Worm (Caenorhabditis elegans) whole organism, L3 larva: ENCODE results near the gene srh-18.

ENCODE experiments used
- R02D3.7 ChIP-seq: fragments of 150-350 bp; optimal IDR thresholded peaks from 2 replicates; lab custom pipeline; 2014; ENCODE audit warnings: missing biosample characterization, missing genetic modification characterization
- ama-1 ChIP-seq: fragments of 150-350 bp; optimal IDR thresholded peaks from 2 replicates; lab custom pipeline; 2018
- daf-12 ChIP-seq: fragments of 150-350 bp; optimal IDR thresholded peaks from 2 replicates; lab custom pipeline; 2014; ENCODE audit warnings: missing biosample characterization, missing genetic modification reagents, missing genetic modification characterization
- egl-27 ChIP-seq: sonication (generic microtip); optimal IDR thresholded peaks from 4 replicates; lab custom pipeline; 2017; ENCODE audit warnings: missing biosample characterization, missing genetic modification reagents, missing genetic modification characterization
- elt-3 ChIP-seq, 3 experiments: fragments of 150-350 bp in 1 of 3; sonication (generic microtip) in 2 of 3; optimal IDR thresholded peaks; 2 replicates in 2 of 3; 4 replicates in 1 of 3; lab custom pipeline; 2014 to 2017; ENCODE audit warnings: missing biosample characterization in 3 of 3, missing genetic modification characterization in 3 of 3
- nhr-11 ChIP-seq: fragments of 150-350 bp; optimal IDR thresholded peaks from 2 replicates; lab custom pipeline; 2014; ENCODE audit warnings: missing biosample characterization, missing genetic modification characterization
- nhr-77 ChIP-seq: fragments of 150-350 bp; optimal IDR thresholded peaks from 2 replicates; lab custom pipeline; 2014; ENCODE audit warnings: missing biosample characterization, missing genetic modification characterization
- ztf-4 ChIP-seq: fragments of 150-350 bp; optimal IDR thresholded peaks from 2 replicates; lab custom pipeline; 2014; ENCODE audit warnings: missing biosample characterization, missing genetic modification characterization

ce11 chrV:13313045-13313623 lies 5.1 kb upstream of the srh-18 start, which contains the start of gene C50B6.3:
- TF ChIP-seq R02D3.7 (tag; lab: Kevin White, UChicago) = peak; percentile 35
- TF ChIP-seq ztf-4 (tag; lab: Kevin White, UChicago) = no peak
- TF ChIP-seq ama-1 (lab: Kevin White, UChicago) = no peak
- no peak for TF ChIP-seq nhr-11 (tag; lab: Kevin White, UChicago)
- no peak for TF ChIP-seq elt-3 (tag; optimal IDR thresholded peaks at IDR 0.05; lab: Kevin White, UChicago)
- TF ChIP-seq nhr-77 (tag; lab: Kevin White, UChicago) = no peak
- TF ChIP-seq egl-27 (tag; lab: Kevin White, UChicago) = no peak
- TF ChIP-seq daf-12 (tag; lab: Kevin White, UChicago) = no peak
